ENCODE assay signal across 4 fruit fly cellular contexts in genomic region chr3R:8358004-8358403, dm6.
TF ChIP-seq lines count a peak whose summit lies in the region.

No protein-coding gene starts in this region.

TF ChIP-seq in whole organism, adult, 20 proteins besides CTCF, POLR2A, EP300 and RAD21:
- TF ChIP-seq toe (GFP tag; optimal IDR thresholded peaks at IDR 0.05; lab: Kevin White, UChicago) (no peak), CG7101 (tag; optimal IDR thresholded peaks at IDR 0.05; lab: Kevin White, UChicago) (no peak), ovo (GFP tag; optimal IDR thresholded peaks at IDR 0.05; lab: Kevin White, UChicago) (no peak), Crg-1 (GFP tag; optimal IDR thresholded peaks at IDR 0.05; lab: Kevin White, UChicago) (no peak), tj (GFP tag; optimal IDR thresholded peaks at IDR 0.05; lab: Kevin White, UChicago) (peak; percentile 69), CG11617 (GFP tag; optimal IDR thresholded peaks at IDR 0.05; lab: Kevin White, UChicago) (no peak), bab1 (GFP tag; optimal IDR thresholded peaks at IDR 0.05; lab: Kevin White, UChicago) (no peak), CG12768 (GFP tag; optimal IDR thresholded peaks at IDR 0.05; lab: Kevin White, UChicago) (no peak), pad (GFP tag; optimal IDR thresholded peaks at IDR 0.05; lab: Kevin White, UChicago) (no peak), CG33017 (tag; optimal IDR thresholded peaks at IDR 0.05; lab: Kevin White, UChicago) (no peak), Clk (GFP tag; optimal IDR thresholded peaks at IDR 0.05; lab: Kevin White, UChicago) (no peak), CG14711 (tag; optimal IDR thresholded peaks at IDR 0.05; lab: Kevin White, UChicago) (no peak), Mnt (GFP tag; optimal IDR thresholded peaks at IDR 0.05; lab: Kevin White, UChicago) (peak; percentile 60), cic (GFP tag; optimal IDR thresholded peaks at IDR 0.05; lab: Kevin White, UChicago) (no peak), CG5204 (GFP tag; optimal IDR thresholded peaks at IDR 0.05; lab: Kevin White, UChicago) (no peak), CG1620 (GFP tag; optimal IDR thresholded peaks at IDR 0.05; lab: Kevin White, UChicago) (no peak), cnc (optimal IDR thresholded peaks at IDR 0.05; lab: Kevin White, UChicago) (no peak), Hr96 (GFP tag; optimal IDR thresholded peaks at IDR 0.05; lab: Kevin White, UChicago) (no peak), kay (GFP tag; lab: Kevin White, UChicago; ENCODE audit: borderline replicate concordance) (peak; percentile 93), CG7045 (GFP tag; optimal IDR thresholded peaks at IDR 0.05; lab: Kevin White, UChicago) (no peak)
TF ChIP-seq in whole organism, adult: peak in this region for 3.

TF ChIP-seq in whole organism, prepupa, 60 proteins besides CTCF, POLR2A, EP300 and RAD21:
- TF ChIP-seq CG3032 (tag; optimal IDR thresholded peaks at IDR 0.05; lab: Kevin White, UChicago) (no peak), Eip78C (GFP tag; lab: Kevin White, UChicago) (peak; percentile 24), CG7368 (GFP tag; optimal IDR thresholded peaks at IDR 0.05; lab: Kevin White, UChicago) (no peak)

TF ChIP-seq in whole organism, pupa, 21 proteins besides CTCF, POLR2A, EP300 and RAD21:
- TF ChIP-seq CG32121 (GFP tag; IDR thresholded peaks at IDR 0.05; lab: Robert Waterston, UW) (no peak), EcR (GFP tag; optimal IDR thresholded peaks at IDR 0.05; lab: Kevin White, UChicago) (peak; percentile 5)
TF ChIP-seq in whole organism, pupa: peak in this region for 1.

TF ChIP-seq in whole organism, wandering third instar larva, 38 proteins besides CTCF, POLR2A, EP300 and RAD21:
- no peak for TF ChIP-seq Jra (GFP tag; optimal IDR thresholded peaks at IDR 0.05; lab: Kevin White, UChicago)
- peak; percentile 33 for TF ChIP-seq sage (GFP tag; optimal IDR thresholded peaks at IDR 0.05; lab: Kevin White, UChicago)
